Worm (Caenorhabditis elegans) whole organism, L1 larva: Measurements from ENCODE around the gene Y62H9A.13.
A peak's percentile ranks its signal among the peaks of the same experiment; 100 is the strongest.

ENCODE experiments used
- C16A3.4 ChIP-seq: fragments of 150-350 bp; optimal IDR thresholded peaks from 2 replicates; lab custom pipeline; 2014; ENCODE audit warnings: missing biosample characterization, missing genetic modification characterization
- F16B12.6 ChIP-seq: fragments of 150-350 bp; optimal IDR thresholded peaks from 2 replicates; lab custom pipeline; 2014; ENCODE audit warnings: missing biosample characterization, missing genetic modification characterization
- Y116A8C.19 ChIP-seq: sonication (generic microtip); optimal IDR thresholded peaks from 2 replicates; lab custom pipeline; 2016; ENCODE audit warnings: missing compliant biosample characterization, missing genetic modification characterization, borderline replicate concordance
- ama-1 ChIP-seq: fragments of 150-350 bp; optimal IDR thresholded peaks from 2 replicates; lab custom pipeline; 2014
- blmp-1 ChIP-seq: fragments of 150-350 bp; optimal IDR thresholded peaks from 2 replicates; lab custom pipeline; 2014; ENCODE audit warnings: missing biosample characterization, missing genetic modification characterization
- ceh-8 ChIP-seq: fragments of 200-800 bp; sonication (Bioruptor generic); optimal IDR thresholded peaks from 2 replicates; lab custom pipeline; 2018; ENCODE audit warnings: mild to moderate bottlenecking, missing genetic modification characterization, moderate library complexity, missing compliant biosample characterization
- ces-1 ChIP-seq: fragments of 150-350 bp; optimal IDR thresholded peaks from 2 replicates; lab custom pipeline; 2014; ENCODE audit warnings: missing biosample characterization, missing genetic modification reagents, missing genetic modification characterization
- dsc-1 ChIP-seq: sonication (generic microtip); optimal IDR thresholded peaks from 2 replicates; lab custom pipeline; 2016; ENCODE audit warnings: mild to moderate bottlenecking, missing genetic modification characterization, missing compliant biosample characterization
- efl-1 ChIP-seq, 4 experiments: fragments of 150-350 bp; optimal IDR thresholded peaks in 3 of 4; peaks in 1 of 4; 1 replicate in 1 of 4; 2 replicates in 3 of 4; lab custom pipeline; 2014; ENCODE audit warnings: missing biosample characterization in 2 of 4, missing genetic modification characterization in 2 of 4, missing genetic modification reagents in 2 of 4
- efl-3 ChIP-seq: fragments of 200-800 bp; sonication (Bioruptor generic); optimal IDR thresholded peaks from 2 replicates; lab custom pipeline; 2018; ENCODE audit warnings: mild to moderate bottlenecking, missing genetic modification characterization, missing compliant biosample characterization
- egl-13 ChIP-seq: sonication (generic microtip); optimal IDR thresholded peaks from 2 replicates; lab custom pipeline; 2016; ENCODE audit warnings: missing genotype, missing genetic modification reagents, missing genetic modification characterization, missing compliant biosample characterization
- elt-2 ChIP-seq: sonication (generic microtip); optimal IDR thresholded peaks from 2 replicates; lab custom pipeline; 2016; ENCODE audit warnings: missing genetic modification characterization, mild to moderate bottlenecking, inconsistent platforms, missing compliant biosample characterization, missing genetic modification reagents
- elt-3 ChIP-seq, 6 experiments: fragments of 150-350 bp in 1 of 6; sonication (generic microtip); optimal IDR thresholded peaks; 2 replicates each; lab custom pipeline; 2017 to 2018; ENCODE audit warnings: missing biosample characterization in 6 of 6, missing genetic modification characterization in 6 of 6, inconsistent platforms in 1 of 6
- fos-1 ChIP-seq: fragments of 150-350 bp; optimal IDR thresholded peaks from 2 replicates; lab custom pipeline; 2014; ENCODE audit warnings: missing biosample characterization, missing genetic modification characterization
- grh-1 ChIP-seq: fragments of 200-800 bp; sonication (Bioruptor generic); IDR thresholded peaks from 2 replicates; pipeline ENCODE4 v1.3.6; 2022; ENCODE audit warnings: missing genetic modification reagents, missing genetic modification characterization, missing compliant biosample characterization
- hlh-4 ChIP-seq: sonication (generic microtip); optimal IDR thresholded peaks from 2 replicates; lab custom pipeline; 2016; ENCODE audit warnings: mild to moderate bottlenecking, missing genetic modification characterization, missing compliant biosample characterization
- irx-1 ChIP-seq: sonication (generic microtip); optimal IDR thresholded peaks from 2 replicates; lab custom pipeline; 2016; ENCODE audit warnings: missing genetic modification characterization, missing compliant biosample characterization
- lin-13 ChIP-seq: fragments of 150-350 bp; optimal IDR thresholded peaks from 2 replicates; lab custom pipeline; 2014; ENCODE audit warnings: missing biosample characterization, missing genetic modification reagents, missing genetic modification characterization
- lin-14 ChIP-seq: fragments of 200-800 bp; sonication (Bioruptor generic); optimal IDR thresholded peaks from 2 replicates; lab custom pipeline; 2018; ENCODE audit warnings: mild to moderate bottlenecking, missing genetic modification characterization, moderate library complexity, missing compliant biosample characterization
- lin-35 ChIP-seq, 2 experiments: fragments of 150-350 bp; optimal IDR thresholded peaks; 2 replicates each; lab custom pipeline; 2014; ENCODE audit warnings: missing biosample characterization in 2 of 2, missing genetic modification characterization in 2 of 2, missing genetic modification reagents in 2 of 2
- lin-39 ChIP-seq: fragments of 150-350 bp; optimal IDR thresholded peaks from 2 replicates; lab custom pipeline; 2014; ENCODE audit warnings: missing biosample characterization, missing genetic modification reagents, missing genetic modification characterization
- lir-3 ChIP-seq: sonication (generic microtip); optimal IDR thresholded peaks from 2 replicates; lab custom pipeline; 2016; ENCODE audit warnings: mild to moderate bottlenecking, missing genetic modification characterization, moderate library complexity, missing compliant biosample characterization; ENCODE audit not compliant: poor library complexity
- lsy-2 ChIP-seq, 2 experiments: fragments of 150-350 bp; optimal IDR thresholded peaks; 2 replicates each; lab custom pipeline; 2014; ENCODE audit warnings: missing biosample characterization in 2 of 2, missing genetic modification characterization in 2 of 2
- mab-9 ChIP-seq: fragments of 200-800 bp; sonication (Bioruptor generic); IDR thresholded peaks from 2 replicates; pipeline ENCODE4 v1.3.6; 2022; ENCODE audit warnings: missing genetic modification reagents, missing genetic modification characterization, missing compliant biosample characterization
- mdl-1 ChIP-seq, 2 experiments: fragments of 150-350 bp; optimal IDR thresholded peaks; 2 replicates each; lab custom pipeline; 2014 to 2017; ENCODE audit warnings: missing biosample characterization in 2 of 2, missing genetic modification characterization in 2 of 2, inconsistent platforms in 1 of 2
- mep-1 ChIP-seq: fragments of 150-350 bp; optimal IDR thresholded peaks from 2 replicates; lab custom pipeline; 2014; ENCODE audit warnings: missing biosample characterization, missing genetic modification characterization
- nhr-19 ChIP-seq: fragments of 200-800 bp; sonication (Bioruptor generic); conservative IDR thresholded peaks from 2 replicates; pipeline ENCODE4 v1.3.6; 2022; ENCODE audit warnings: missing genetic modification characterization, missing compliant biosample characterization
- nhr-20 ChIP-seq: sonication (generic microtip); optimal IDR thresholded peaks from 2 replicates; lab custom pipeline; 2016; ENCODE audit warnings: mild to moderate bottlenecking, missing genetic modification characterization, missing compliant biosample characterization
- nhr-47 ChIP-seq: sonication (generic microtip); optimal IDR thresholded peaks from 2 replicates; lab custom pipeline; 2016; ENCODE audit warnings: mild to moderate bottlenecking, missing genetic modification characterization, moderate library complexity, missing compliant biosample characterization
- nhr-71 ChIP-seq: sonication (generic microtip); optimal IDR thresholded peaks from 2 replicates; lab custom pipeline; 2016; ENCODE audit warnings: mild to moderate bottlenecking, missing genetic modification characterization, moderate library complexity, missing compliant biosample characterization
- nhr-77 ChIP-seq: fragments of 150-350 bp; optimal IDR thresholded peaks from 2 replicates; lab custom pipeline; 2014; ENCODE audit warnings: missing biosample characterization, missing genetic modification characterization
- nhr-85 ChIP-seq: sonication (generic microtip); peaks from one replicate; lab custom pipeline; 2016; ENCODE audit warnings: missing genetic modification characterization, inconsistent platforms, missing compliant biosample characterization
- pag-3 ChIP-seq: sonication (generic microtip); optimal IDR thresholded peaks from 2 replicates; lab custom pipeline; 2017; ENCODE audit warnings: missing genetic modification characterization, mild to moderate bottlenecking, missing compliant biosample characterization, antibody characterized with exemption, borderline replicate concordance; ENCODE audit not compliant: insufficient read depth
- pqm-1 ChIP-seq: sonication (generic microtip); optimal IDR thresholded peaks from 3 replicates; lab custom pipeline; 2017; ENCODE audit warnings: missing biosample characterization, missing genetic modification characterization
- skn-1 ChIP-seq: fragments of 150-350 bp; optimal IDR thresholded peaks from 2 replicates; lab custom pipeline; 2014; ENCODE audit warnings: missing biosample characterization, missing genetic modification characterization
- snu-23 ChIP-seq: sonication (generic microtip); optimal IDR thresholded peaks from 2 replicates; lab custom pipeline; 2016; ENCODE audit warnings: missing genetic modification characterization, missing compliant biosample characterization
- sox-4 ChIP-seq: sonication (generic microtip); optimal IDR thresholded peaks from 2 replicates; lab custom pipeline; 2016; ENCODE audit warnings: missing genetic modification characterization, missing compliant biosample characterization
- tbx-2 ChIP-seq: sonication (generic microtip); optimal IDR thresholded peaks from 2 replicates; lab custom pipeline; 2016; ENCODE audit warnings: missing genetic modification characterization, missing compliant biosample characterization
- unc-62 ChIP-seq: fragments of 150-350 bp; optimal IDR thresholded peaks from 2 replicates; lab custom pipeline; 2014; ENCODE audit warnings: missing biosample characterization, missing genetic modification reagents, missing genetic modification characterization
- unc-86 ChIP-seq: sonication (generic microtip); optimal IDR thresholded peaks from 2 replicates; lab custom pipeline; 2016; ENCODE audit warnings: missing genetic modification characterization, missing compliant biosample characterization
- unc-98 ChIP-seq: fragments of 200-800 bp; sonication (Bioruptor generic); IDR thresholded peaks from 2 replicates; pipeline ENCODE4 v1.3.6; 2022; ENCODE audit warnings: missing genetic modification characterization, missing compliant biosample characterization
- zip-4 ChIP-seq: fragments of 200-800 bp; sonication (Bioruptor generic); optimal IDR thresholded peaks from 2 replicates; lab custom pipeline; 2018; ENCODE audit warnings: mild to moderate bottlenecking, missing genetic modification characterization, moderate library complexity, missing compliant biosample characterization
- ztf-11 ChIP-seq, 2 experiments: sonication (generic microtip); optimal IDR thresholded peaks; 2 replicates each; lab custom pipeline; 2016 to 2017; ENCODE audit warnings: missing genetic modification characterization in 2 of 2, missing biosample characterization in 1 of 2, missing compliant biosample characterization in 1 of 2

Y62H9A.13 gene

DNA sequence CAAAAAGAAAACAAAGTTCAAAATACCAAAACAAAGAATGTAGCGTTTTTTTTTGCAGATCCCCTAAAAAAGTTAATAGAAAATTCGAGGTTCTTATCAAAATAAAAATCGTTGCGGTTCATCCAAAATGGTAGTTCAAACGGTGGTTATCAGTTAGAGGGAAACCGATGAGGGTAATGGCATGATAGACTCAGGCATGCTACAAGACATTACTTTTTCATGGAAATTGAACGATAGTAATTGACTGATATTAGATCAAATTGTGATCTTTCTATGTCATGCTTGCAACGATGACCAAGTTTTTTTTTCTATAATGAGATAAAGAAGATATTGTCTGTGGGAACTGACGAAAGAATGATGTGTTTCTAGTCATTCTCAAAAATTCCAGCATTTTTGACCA, 47.8 kb downstream of the Y62H9A.13 start:
- peak in 1 of 2 experiments; percentile 2 for TF ChIP-seq lsy-2 (tag; optimal IDR thresholded peaks at IDR 0.05; lab: Kevin White, UChicago)
- peak; percentile 38 for TF ChIP-seq nhr-71 (tag; lab: Kevin White, UChicago)
- TF ChIP-seq elt-3 (tag; optimal IDR thresholded peaks at IDR 0.05; lab: Kevin White, UChicago), result peak in 5 of 6 experiments; percentile 14 to 93 (median 86)
- TF ChIP-seq nhr-19, result peak; percentile 3; the same call in 1 of the 2 replicates
- peak; percentile 55 for TF ChIP-seq pqm-1 (tag; lab: Kevin White, UChicago)
- TF ChIP-seq lin-35 (GFP tag; optimal IDR thresholded peaks at IDR 0.05; lab: Kevin White, UChicago), result no peak
- TF ChIP-seq unc-86, result no peak
- no peak for TF ChIP-seq egl-13 (tag; lab: Kevin White, UChicago)
- TF ChIP-seq Y116A8C.19 (tag; lab: Kevin White, UChicago), result no peak
- TF ChIP-seq lin-14 (GFP tag; lab: Kevin White, UChicago), result peak; percentile 47
- TF ChIP-seq pag-3 (tag; lab: Kevin White, UChicago), result no peak
- no peak for TF ChIP-seq mab-9 (GFP tag; lab: Robert Waterston, UW)
- TF ChIP-seq blmp-1 (tag; lab: Kevin White, UChicago), result no peak
- TF ChIP-seq elt-2, result peak; percentile 67

DNA sequence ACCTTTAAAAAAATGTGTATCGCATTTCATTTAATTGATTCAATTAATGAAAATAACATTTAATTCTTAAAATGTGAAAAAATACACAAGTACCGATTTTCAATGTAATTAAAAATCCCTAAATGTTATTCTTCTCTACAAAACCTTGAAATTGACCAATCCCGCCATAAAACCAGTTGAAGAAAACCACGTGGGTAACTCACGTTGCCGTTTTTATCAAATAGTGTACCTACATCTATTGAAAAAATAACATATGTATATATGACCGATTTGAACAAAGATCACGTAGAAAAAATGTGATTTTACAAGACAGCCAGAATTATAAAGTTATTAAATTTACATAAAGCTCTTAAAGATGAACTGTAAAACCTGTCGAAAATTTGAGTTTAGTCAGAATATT, 48.4 kb downstream of the Y62H9A.13 start:
- peak; percentile 13 for TF ChIP-seq snu-23
- TF ChIP-seq lsy-2 (tag; optimal IDR thresholded peaks at IDR 0.05; lab: Kevin White, UChicago), result no peak
- TF ChIP-seq nhr-47, result no peak
- no peak for TF ChIP-seq dsc-1 (tag; lab: Kevin White, UChicago)
- no peak for TF ChIP-seq zip-4
- TF ChIP-seq hlh-4 (tag; lab: Kevin White, UChicago), result no peak
- TF ChIP-seq lin-14 (GFP tag; lab: Kevin White, UChicago), result peak; percentile 53
- no peak for TF ChIP-seq elt-2
- TF ChIP-seq tbx-2 (tag; lab: Kevin White, UChicago), result peak; percentile 24
- TF ChIP-seq unc-62 (GFP tag; lab: Kevin White, UChicago), result no peak
- TF ChIP-seq mdl-1 (tag; optimal IDR thresholded peaks at IDR 0.05; lab: Kevin White, UChicago), result peak in 1 of 2 experiments; percentile 1
- TF ChIP-seq elt-3 (tag; optimal IDR thresholded peaks at IDR 0.05; lab: Kevin White, UChicago), result peak in 2 of 6 experiments; percentile 22 to 81
- TF ChIP-seq nhr-85, result peak; percentile 84
- TF ChIP-seq nhr-19, result peak; percentile 10
- no peak for TF ChIP-seq efl-3 (GFP tag; lab: Kevin White, UChicago)
- TF ChIP-seq mep-1 (tag; lab: Kevin White, UChicago), result no peak
- TF ChIP-seq grh-1, result peak; percentile 65; the same call in 1 of the 2 replicates
- TF ChIP-seq ceh-8, result no peak
- TF ChIP-seq fos-1, result no peak
- peak; percentile 64 for TF ChIP-seq nhr-20 (tag; lab: Kevin White, UChicago)
- TF ChIP-seq lin-13, result no peak
- peak; percentile 13 for TF ChIP-seq nhr-71 (tag; lab: Kevin White, UChicago)
- no peak for TF ChIP-seq ces-1 (GFP tag; lab: Kevin White, UChicago)
- TF ChIP-seq ztf-11 (tag; optimal IDR thresholded peaks at IDR 0.05; lab: Kevin White, UChicago), result no peak
- peak in 1 of 2 experiments; percentile 40 for TF ChIP-seq lin-35 (GFP tag; optimal IDR thresholded peaks at IDR 0.05; lab: Kevin White, UChicago)

DNA sequence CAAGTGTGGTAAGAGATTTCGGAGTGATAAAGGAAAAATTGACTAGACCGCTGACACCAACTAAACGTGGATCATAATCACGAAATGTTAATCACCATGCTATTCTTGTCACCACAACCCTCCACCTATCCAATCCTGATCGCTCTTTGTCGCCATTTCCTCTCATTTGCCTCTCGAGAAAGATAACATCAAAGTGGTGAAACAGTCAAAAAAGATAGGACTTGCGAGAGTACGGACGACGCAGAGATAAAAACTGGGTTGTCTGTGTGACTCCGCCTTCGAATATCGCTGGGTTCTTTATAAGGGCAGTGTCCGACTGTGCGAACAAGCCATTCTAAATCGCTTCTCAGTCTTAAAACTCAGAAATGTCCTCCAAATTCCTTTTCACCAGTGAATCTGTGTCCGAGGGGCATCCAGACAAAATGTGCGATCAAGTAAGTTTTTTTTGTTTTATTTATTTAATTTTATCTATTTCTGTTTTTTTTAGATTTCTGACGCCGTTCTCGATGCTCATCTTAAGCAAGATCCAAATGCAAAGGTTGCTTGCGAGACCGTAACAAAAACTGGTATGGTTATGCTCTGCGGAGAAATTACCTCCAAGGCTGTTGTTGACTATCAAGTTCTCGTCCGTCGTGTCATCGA, 49.0 kb downstream of the Y62H9A.13 start, which contains the start of gene sams-1:
Gene sams-1, plus strand, starts transcription at position 300 of the 642 bp plus-strand sequence.
- no peak for TF ChIP-seq C16A3.4
- TF ChIP-seq efl-1 (optimal IDR thresholded peaks at IDR 0.05; lab: Kevin White, UChicago), result no peak
- peak in 1 of 2 experiments; percentile 8 for TF ChIP-seq efl-1 (GFP tag; optimal IDR thresholded peaks at IDR 0.05 in 1 of 2; lab: Kevin White, UChicago)
- TF ChIP-seq skn-1 (tag; lab: Kevin White, UChicago), result peak; percentile 30
- no peak for TF ChIP-seq grh-1
- TF ChIP-seq nhr-19, result peak; percentile 40
- TF ChIP-seq nhr-77 (tag; lab: Kevin White, UChicago), result no peak
- no peak for TF ChIP-seq F16B12.6 (tag; lab: Kevin White, UChicago)
- peak; percentile 39 for TF ChIP-seq snu-23
- no peak for TF ChIP-seq lin-39 (tag; lab: Kevin White, UChicago)
- TF ChIP-seq sox-4, result no peak
- no peak for TF ChIP-seq lir-3 (tag; lab: Kevin White, UChicago)
- TF ChIP-seq nhr-47, result peak; percentile 23
- peak; percentile 68 for TF ChIP-seq blmp-1 (tag; lab: Kevin White, UChicago)
- no peak for TF ChIP-seq mdl-1 (tag; optimal IDR thresholded peaks at IDR 0.05; lab: Kevin White, UChicago)
- peak; percentile 40 for TF ChIP-seq nhr-20 (tag; lab: Kevin White, UChicago)
- peak; percentile 16 for TF ChIP-seq nhr-71 (tag; lab: Kevin White, UChicago)
- no peak for TF ChIP-seq irx-1 (tag; lab: Kevin White, UChicago)
- TF ChIP-seq lin-14 (GFP tag; lab: Kevin White, UChicago), result peak; percentile 38
- TF ChIP-seq lin-35 (GFP tag; optimal IDR thresholded peaks at IDR 0.05; lab: Kevin White, UChicago), result peak in 1 of 2 experiments; percentile 39
- TF ChIP-seq unc-98 (GFP tag; lab: Robert Waterston, UW), result no peak
- TF ChIP-seq elt-3 (tag; optimal IDR thresholded peaks at IDR 0.05; lab: Kevin White, UChicago), result peak in 1 of 6 experiments; percentile 59
- peak; percentile 78 for TF ChIP-seq ama-1
- peak; percentile 50 for TF ChIP-seq elt-2
- peak; percentile 72 for TF ChIP-seq nhr-85
